Fruit fly (Drosophila melanogaster): Measurements from ENCODE around the gene Ca-alpha1D.

DNA sequence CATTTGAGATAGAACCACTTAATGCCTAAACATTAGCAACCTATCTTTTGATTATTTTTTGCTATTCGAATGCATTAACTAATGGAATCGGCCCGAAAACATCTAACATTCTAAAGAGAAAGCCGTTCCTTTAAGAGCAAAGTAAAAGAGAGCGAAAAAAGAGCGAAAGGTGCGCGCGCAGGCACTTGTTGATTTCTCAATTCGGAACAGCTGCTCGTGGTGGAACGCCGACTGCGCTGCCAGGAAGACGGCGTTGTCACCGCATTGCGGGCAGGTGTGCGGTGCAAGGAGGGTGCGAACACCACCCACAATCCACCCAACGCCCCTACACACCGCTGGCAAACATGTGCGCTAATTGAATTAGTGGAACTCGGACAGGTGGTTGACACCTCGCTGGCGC lies 69.2 kb downstream of the Ca-alpha1D start:
- TF ChIP-seq Dll (optimal IDR thresholded peaks at IDR 0.05) (no peak), pan (optimal IDR thresholded peaks at IDR 0.05) (no peak), CG8478 (optimal IDR thresholded peaks at IDR 0.05) (no peak), EcR (GFP tag; optimal IDR thresholded peaks at IDR 0.05) (no peak), psq (optimal IDR thresholded peaks at IDR 0.05) (no peak)

Data from whole organism.